Worm (Caenorhabditis elegans) whole organism, L3 larva: ENCODE measurements around the gene cysl-3.

Source experiments
- ZK546.5 ChIP-seq: sonication (generic microtip); optimal IDR thresholded peaks from 2 replicates; lab custom pipeline; 2017; ENCODE audit warnings: missing biosample characterization, missing genetic modification characterization
- fkh-2 ChIP-seq: fragments of 150-350 bp; optimal IDR thresholded peaks from 2 replicates; lab custom pipeline; 2014; ENCODE audit warnings: missing biosample characterization, missing genetic modification reagents, missing genetic modification characterization
- fos-1 ChIP-seq: fragments of 150-350 bp; optimal IDR thresholded peaks from 2 replicates; lab custom pipeline; 2014; ENCODE audit warnings: missing biosample characterization, missing genetic modification characterization
- mml-1 ChIP-seq: fragments of 150-350 bp; sonication (generic microtip); optimal IDR thresholded peaks from 3 replicates; lab custom pipeline; 2014; ENCODE audit warnings: missing biosample characterization, missing genetic modification characterization
- nhr-11 ChIP-seq: fragments of 150-350 bp; optimal IDR thresholded peaks from 2 replicates; lab custom pipeline; 2014; ENCODE audit warnings: missing biosample characterization, missing genetic modification characterization
- nhr-12 ChIP-seq: fragments of 150-350 bp; optimal IDR thresholded peaks from 2 replicates; lab custom pipeline; 2014; ENCODE audit warnings: missing biosample characterization, missing genetic modification characterization
- pha-4 ChIP-seq: fragments of 150-350 bp; optimal IDR thresholded peaks from 2 replicates; lab custom pipeline; 2014; ENCODE audit warnings: missing biosample characterization, missing genetic modification reagents, missing genetic modification characterization
- skn-1 ChIP-seq: fragments of 150-350 bp; optimal IDR thresholded peaks from 2 replicates; lab custom pipeline; 2014; ENCODE audit warnings: missing biosample characterization, missing genetic modification characterization
- unc-62 ChIP-seq: fragments of 150-350 bp; sonication (generic microtip); optimal IDR thresholded peaks from 4 replicates; lab custom pipeline; 2014; ENCODE audit warnings: missing biosample characterization, missing genetic modification reagents, missing genetic modification characterization
- ztf-4 ChIP-seq: fragments of 150-350 bp; optimal IDR thresholded peaks from 2 replicates; lab custom pipeline; 2014; ENCODE audit warnings: missing biosample characterization, missing genetic modification characterization

- TF ChIP-seq nhr-12 (tag; lab: Kevin White, UChicago) (no peak), nhr-11 (tag; lab: Kevin White, UChicago) (no peak), fos-1 (tag; lab: Kevin White, UChicago) (no peak), mml-1 (tag; lab: Kevin White, UChicago) (no peak), fkh-2 (tag; lab: Kevin White, UChicago) (no peak), unc-62 (GFP tag; lab: Kevin White, UChicago) (no peak), ztf-4 (tag; lab: Kevin White, UChicago) (no peak), ZK546.5 (tag; lab: Kevin White, UChicago) (no peak), pha-4 (tag; lab: Kevin White, UChicago) (no peak), skn-1 (no peak)
Measured at ce11 chrV:3814009-3814408, 38.1 kb upstream of the cysl-3 start.
